Worm (Caenorhabditis elegans) whole organism, midembryonic: ENCODE results near the gene ife-5.

Experiments
- T22C8.4 ChIP-seq: fragments of 200-800 bp; sonication (Bioruptor generic); IDR thresholded peaks from 2 replicates; pipeline ENCODE4 v1.3.6; 2022; ENCODE audit warnings: missing genetic modification characterization, missing compliant biosample characterization
- flt-1 ChIP-seq: fragments of 200-800 bp; sonication (Bioruptor generic); IDR thresholded peaks from 2 replicates; pipeline ENCODE4 v1.3.6; 2022; ENCODE audit warnings: missing genetic modification characterization, missing compliant biosample characterization
- ref-1 ChIP-seq: fragments of 200-800 bp; sonication (Bioruptor generic); conservative IDR thresholded peaks from 2 replicates; pipeline ENCODE4 v1.3.6; 2022; ENCODE audit warnings: missing genetic modification reagents, missing genetic modification characterization, missing compliant biosample characterization
- tab-1 ChIP-seq: fragments of 200-800 bp; sonication (Bioruptor generic); IDR thresholded peaks from 2 replicates; pipeline ENCODE4 v1.3.6; 2022; ENCODE audit warnings: missing genetic modification characterization, missing compliant biosample characterization

ce11 chrII:12260538-12260937, 19.9 kb upstream of the ife-5 start:
- TF ChIP-seq T22C8.4 (GFP tag; lab: Robert Waterston, UW): no peak
- TF ChIP-seq flt-1 (GFP tag; lab: Robert Waterston, UW): no peak
- TF ChIP-seq tab-1: no peak
- TF ChIP-seq ref-1: no peak
